Fruit fly (Drosophila melanogaster): ENCODE results near the gene Oatp74D.

DNA sequence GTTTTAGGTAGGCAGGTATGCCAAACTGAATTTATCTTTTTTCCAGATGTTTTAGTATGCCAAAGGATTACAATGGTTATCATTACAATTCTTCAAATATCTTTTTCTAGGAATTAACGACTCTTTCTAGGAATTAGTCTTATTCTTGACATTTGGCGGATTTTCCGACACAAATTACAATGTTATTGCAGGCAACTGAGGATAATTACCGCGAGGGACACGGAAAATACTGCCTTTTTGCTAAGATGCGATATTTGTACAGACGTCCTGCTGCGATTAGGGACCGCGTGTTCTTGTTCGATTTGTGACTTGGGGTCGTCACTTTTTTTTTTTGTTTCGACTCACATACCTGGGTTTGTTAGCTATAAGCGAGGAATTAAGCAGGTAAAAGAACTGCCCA, 68.9 kb downstream of the Oatp74D start:
- no peak for TF ChIP-seq Pif1B (GFP tag; optimal IDR thresholded peaks at IDR 0.05)
- no peak for TF ChIP-seq rn (GFP tag; IDR thresholded peaks at IDR 0.05)
- TF ChIP-seq CG15710 (tag; optimal IDR thresholded peaks at IDR 0.05) = no peak
- no peak for TF ChIP-seq CG14655 (GFP tag; optimal IDR thresholded peaks at IDR 0.05)
